Worm (Caenorhabditis elegans): ENCODE results near the gene cyp-33C6.

Gene cyp-33C6

DNA sequence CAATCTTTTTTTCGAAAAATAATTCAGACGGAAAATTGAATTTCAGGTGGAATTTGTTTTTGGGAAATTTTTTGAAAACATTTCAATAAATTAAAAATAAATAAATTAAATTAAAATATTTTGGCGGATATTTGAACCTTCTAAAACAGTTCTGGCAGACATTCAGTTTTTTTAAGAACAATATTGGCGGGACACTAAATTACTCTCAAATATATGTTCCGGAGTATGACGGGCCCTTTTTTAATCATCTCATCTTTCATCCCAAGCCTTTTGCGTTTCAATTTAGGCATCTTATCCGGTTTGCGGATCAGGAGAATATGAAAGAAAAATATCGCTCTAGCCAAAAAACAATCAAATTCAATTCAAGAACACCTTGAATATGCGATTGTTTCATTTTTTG, 42.4 kb downstream of the cyp-33C6 start, which contains the start of gene svh-11:
Gene svh-11 (plus strand): TSS at position 301 of the 400 bp plus-strand sequence.
- TF ChIP-seq gmeb-2 (tag; optimal IDR thresholded peaks at IDR 0.05) (no peak), nhr-11 (tag; optimal IDR thresholded peaks at IDR 0.05) (no peak), syd-9 (tag; optimal IDR thresholded peaks at IDR 0.05) (no peak), ceh-2 (tag; optimal IDR thresholded peaks at IDR 0.05) (no peak), ahr-1 (tag; optimal IDR thresholded peaks at IDR 0.05) (no peak), K02D7.2 (tag; optimal IDR thresholded peaks at IDR 0.05) (no peak), pqm-1 (tag; optimal IDR thresholded peaks at IDR 0.05) (no peak), unc-55 (GFP tag; optimal IDR thresholded peaks at IDR 0.05) (no peak), fax-1 (tag; optimal IDR thresholded peaks at IDR 0.05) (no peak), mec-3 (tag; optimal IDR thresholded peaks at IDR 0.05; ENCODE audit: borderline replicate concordance) (no peak), C08G9.2 (tag; optimal IDR thresholded peaks at IDR 0.05) (no peak)

DNA sequence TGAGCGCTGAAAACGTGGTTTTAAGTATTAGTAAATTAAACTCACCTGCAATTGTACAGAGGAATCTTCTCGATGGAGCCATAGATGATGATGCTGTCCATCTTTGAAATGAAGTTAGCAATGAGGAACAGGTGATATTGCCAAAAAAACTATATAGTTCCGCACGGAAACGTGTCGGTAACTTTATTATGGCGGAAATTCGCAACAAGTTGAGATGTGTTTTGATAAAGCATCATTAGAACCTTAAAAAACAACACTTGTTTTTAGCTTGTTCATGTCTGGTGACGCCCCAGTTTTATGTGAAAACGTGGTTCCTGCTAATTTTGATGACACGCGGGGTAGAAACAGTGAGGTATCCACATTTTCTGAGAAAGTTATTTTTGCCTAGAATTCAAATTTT, 43.0 kb downstream of the cyp-33C6 start, which contains the start of gene srt-40:
Gene srt-40 (minus strand): TSS at position 101 of the 400 bp plus-strand sequence.
- no peak for TF ChIP-seq pqm-1 (tag; optimal IDR thresholded peaks at IDR 0.05)
- TF ChIP-seq C08G9.2 (tag; optimal IDR thresholded peaks at IDR 0.05) = no peak
- TF ChIP-seq K09A11.1 (tag; optimal IDR thresholded peaks at IDR 0.05; ENCODE audit: insufficient read depth) = no peak
- TF ChIP-seq elt-2 (tag; optimal IDR thresholded peaks at IDR 0.05) = no peak
- no peak for TF ChIP-seq lin-11 (tag; optimal IDR thresholded peaks at IDR 0.05)
- TF ChIP-seq pha-4 (tag; optimal IDR thresholded peaks at IDR 0.05) = no peak
- TF ChIP-seq eyg-1 (tag; optimal IDR thresholded peaks at IDR 0.05) = no peak
- TF ChIP-seq zip-5 (tag; optimal IDR thresholded peaks at IDR 0.05) = no peak
- no peak for TF ChIP-seq pat-9 (tag; optimal IDR thresholded peaks at IDR 0.05)
- TF ChIP-seq sdc-2 (tag; optimal IDR thresholded peaks at IDR 0.05) = no peak
- no peak for TF ChIP-seq ceh-18 (tag; optimal IDR thresholded peaks at IDR 0.05)
- no peak for TF ChIP-seq pax-1 (tag; optimal IDR thresholded peaks at IDR 0.05)
- no peak for TF ChIP-seq mec-3 (tag; optimal IDR thresholded peaks at IDR 0.05; ENCODE audit: borderline replicate concordance)
- no peak for TF ChIP-seq C38D4.7 (GFP tag; optimal IDR thresholded peaks at IDR 0.05)
- no peak for TF ChIP-seq pha-2 (tag; optimal IDR thresholded peaks at IDR 0.05)
- no peak for TF ChIP-seq pros-1 (tag; optimal IDR thresholded peaks at IDR 0.05)
- no peak for TF ChIP-seq tbx-7 (tag; optimal IDR thresholded peaks at IDR 0.05)

DNA sequence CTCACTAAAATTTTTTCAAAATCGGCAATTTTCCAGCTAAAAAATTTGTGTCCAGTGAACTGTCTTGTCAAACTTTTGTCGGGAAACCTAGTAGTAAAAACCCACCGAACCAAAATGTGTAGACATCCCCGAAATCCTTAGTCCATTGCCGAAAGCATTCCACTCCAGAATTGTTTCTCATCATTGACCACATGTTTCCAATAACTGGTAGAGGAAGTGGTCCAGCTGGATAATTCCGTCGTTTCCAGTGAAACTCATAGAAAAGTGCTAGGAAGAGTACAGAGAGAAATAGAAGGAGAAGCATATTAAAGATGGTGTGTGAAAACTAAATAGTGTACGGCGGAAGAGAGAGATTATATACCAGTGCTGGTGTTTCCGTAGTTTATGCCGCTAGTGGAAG, 45.1 kb downstream of the cyp-33C6 start, which contains the start of gene cyp-33C12:
Gene cyp-33C12 (minus strand): TSS at position 321 of the 400 bp plus-strand sequence.
- TF ChIP-seq hlh-8 (tag; optimal IDR thresholded peaks at IDR 0.05) (no peak), ceh-6 (GFP tag; optimal IDR thresholded peaks at IDR 0.05) (no peak)

DNA sequence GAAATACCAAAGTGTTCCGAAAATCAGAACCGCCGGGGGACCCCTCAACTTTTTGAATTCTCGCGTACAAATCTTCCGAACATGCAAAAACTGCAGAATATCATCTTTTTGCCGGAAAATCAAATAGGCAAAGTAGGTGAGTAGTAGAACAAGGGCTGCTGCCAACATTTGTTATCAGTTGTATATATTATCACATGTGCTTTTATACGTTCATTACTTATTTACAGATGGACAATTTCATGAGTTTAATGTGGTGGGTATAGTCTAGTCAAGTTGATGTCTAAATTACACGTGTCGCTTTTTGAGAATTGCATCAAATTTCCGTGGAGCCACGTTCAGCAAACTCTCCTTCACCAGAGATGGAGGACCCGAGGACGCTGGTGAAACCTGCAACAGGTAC, 48.0 kb downstream of the cyp-33C6 start, which contains the start of gene cyp-32B1:
Gene cyp-32B1 (minus strand): TSS at position 176 of the 400 bp plus-strand sequence.
- TF ChIP-seq hlh-8 (tag; optimal IDR thresholded peaks at IDR 0.05) (no peak), tbx-7 (tag; optimal IDR thresholded peaks at IDR 0.05) (no peak), ztf-16 (tag; optimal IDR thresholded peaks at IDR 0.05) (no peak), rnt-1 (tag; optimal IDR thresholded peaks at IDR 0.05) (no peak), che-1 (tag; optimal IDR thresholded peaks at IDR 0.05) (no peak), dve-1 (tag; optimal IDR thresholded peaks at IDR 0.05) (no peak), ceh-6 (GFP tag; optimal IDR thresholded peaks at IDR 0.05) (no peak), pat-9 (tag; optimal IDR thresholded peaks at IDR 0.05) (no peak), unc-42 (tag; optimal IDR thresholded peaks at IDR 0.05) (no peak), dmd-4 (tag; optimal IDR thresholded peaks at IDR 0.05; ENCODE audit: borderline replicate concordance) (no peak)

DNA sequence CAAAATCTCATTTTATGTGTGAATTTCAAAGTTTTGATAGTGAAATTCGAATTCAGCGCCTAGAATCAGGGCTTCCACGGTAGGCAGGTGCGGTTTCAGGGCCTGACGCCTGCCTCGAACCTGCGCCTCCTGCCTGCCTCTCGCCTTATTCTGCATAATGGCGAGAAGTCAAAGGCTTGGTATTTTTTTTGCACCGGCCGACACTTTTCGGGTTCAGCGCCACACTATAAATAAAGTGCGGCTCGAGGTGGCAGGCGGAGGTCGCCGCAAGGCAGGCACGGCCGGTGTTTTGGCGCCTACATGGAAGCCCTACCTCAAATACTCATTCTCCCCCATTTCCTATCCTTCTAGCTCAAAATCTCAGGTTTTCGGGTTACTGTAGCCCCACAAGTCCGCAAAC, 48.8 kb downstream of the cyp-33C6 start:
- TF ChIP-seq pqm-1 (tag; optimal IDR thresholded peaks at IDR 0.05) (no peak), pag-3 (tag; optimal IDR thresholded peaks at IDR 0.05; ENCODE audit: borderline replicate concordance) (no peak), unc-42 (tag; optimal IDR thresholded peaks at IDR 0.05) (no peak), C08G9.2 (tag; optimal IDR thresholded peaks at IDR 0.05) (no peak), ttx-3 (tag; optimal IDR thresholded peaks at IDR 0.05) (no peak), ceh-31 (tag; optimal IDR thresholded peaks at IDR 0.05) (no peak), ahr-1 (tag; optimal IDR thresholded peaks at IDR 0.05) (no peak), fkh-6 (tag; optimal IDR thresholded peaks at IDR 0.05) (no peak)
